Worm (Caenorhabditis elegans): ENCODE data around the gene Y46G5A.22.

ce11 chrII:12866079-12866478, 47.7 kb upstream of the Y46G5A.22 start:
- TF ChIP-seq him-1 (tag; optimal IDR thresholded peaks at IDR 0.05) (no peak), dao-5 (tag; optimal IDR thresholded peaks at IDR 0.05) (no peak)

Measured in whole organism, L4/young adult.